Worm (Caenorhabditis elegans) whole organism, L3 larva: ENCODE measurements around the gene osm-9.
A peak's percentile ranks its signal among the peaks of the same experiment; 100 is the strongest.

Experiments
- R02D3.7 ChIP-seq: fragments of 150-350 bp; optimal IDR thresholded peaks from 2 replicates; lab custom pipeline; 2014; ENCODE audit warnings: missing biosample characterization, missing genetic modification characterization
- ZK546.5 ChIP-seq: sonication (generic microtip); optimal IDR thresholded peaks from 2 replicates; lab custom pipeline; 2017; ENCODE audit warnings: missing biosample characterization, missing genetic modification characterization
- aly-2 ChIP-seq: fragments of 150-350 bp; optimal IDR thresholded peaks from 2 replicates; lab custom pipeline; 2014; ENCODE audit warnings: missing biosample characterization, missing genetic modification characterization
- ama-1 ChIP-seq: fragments of 150-350 bp; optimal IDR thresholded peaks from 2 replicates; lab custom pipeline; 2018
- ceh-16 ChIP-seq: sonication (generic microtip); optimal IDR thresholded peaks from 2 replicates; lab custom pipeline; 2017; ENCODE audit warnings: missing biosample characterization, missing genetic modification characterization
- ceh-28 ChIP-seq: fragments of 150-350 bp; optimal IDR thresholded peaks from 2 replicates; lab custom pipeline; 2014; ENCODE audit warnings: missing biosample characterization, missing genetic modification reagents, missing genetic modification characterization
- ceh-9 ChIP-seq: sonication (generic microtip); optimal IDR thresholded peaks from 2 replicates; lab custom pipeline; 2018; ENCODE audit warnings: missing biosample characterization, missing genetic modification characterization
- daf-12 ChIP-seq: fragments of 150-350 bp; optimal IDR thresholded peaks from 2 replicates; lab custom pipeline; 2014; ENCODE audit warnings: missing biosample characterization, missing genetic modification reagents, missing genetic modification characterization
- egl-27 ChIP-seq: sonication (generic microtip); optimal IDR thresholded peaks from 4 replicates; lab custom pipeline; 2017; ENCODE audit warnings: missing biosample characterization, missing genetic modification reagents, missing genetic modification characterization
- elt-1 ChIP-seq: fragments of 150-350 bp; optimal IDR thresholded peaks from 2 replicates; lab custom pipeline; 2014; ENCODE audit warnings: missing biosample characterization, missing genetic modification characterization
- elt-2 ChIP-seq: sonication (generic microtip); optimal IDR thresholded peaks from 2 replicates; lab custom pipeline; 2016; ENCODE audit warnings: missing genetic modification reagents, mild to moderate bottlenecking, missing genetic modification characterization, missing compliant biosample characterization
- elt-3 ChIP-seq, 3 experiments: fragments of 150-350 bp in 1 of 3; sonication (generic microtip) in 2 of 3; optimal IDR thresholded peaks; 2 replicates in 2 of 3; 4 replicates in 1 of 3; lab custom pipeline; 2014 to 2017; ENCODE audit warnings: missing biosample characterization in 3 of 3, missing genetic modification characterization in 3 of 3
- eor-1 ChIP-seq, 2 experiments: fragments of 150-350 bp; optimal IDR thresholded peaks; 2 replicates each; lab custom pipeline; 2014 to 2018; ENCODE audit warnings: missing biosample characterization in 2 of 2, missing genetic modification characterization in 2 of 2
- fkh-10 ChIP-seq: sonication (generic microtip); optimal IDR thresholded peaks from 2 replicates; lab custom pipeline; 2017; ENCODE audit warnings: missing biosample characterization, missing genetic modification reagents, missing genetic modification characterization
- fkh-2 ChIP-seq: fragments of 150-350 bp; optimal IDR thresholded peaks from 2 replicates; lab custom pipeline; 2014; ENCODE audit warnings: missing biosample characterization, missing genetic modification reagents, missing genetic modification characterization
- fos-1 ChIP-seq: fragments of 150-350 bp; optimal IDR thresholded peaks from 2 replicates; lab custom pipeline; 2014; ENCODE audit warnings: missing biosample characterization, missing genetic modification characterization
- hmg-11 ChIP-seq: sonication (generic microtip); optimal IDR thresholded peaks from 2 replicates; lab custom pipeline; 2016; ENCODE audit warnings: missing genetic modification characterization, missing compliant biosample characterization
- jun-1 ChIP-seq: fragments of 150-350 bp; optimal IDR thresholded peaks from 2 replicates; lab custom pipeline; 2014; ENCODE audit warnings: missing biosample characterization, missing genetic modification reagents, missing genetic modification characterization
- lin-39 ChIP-seq: fragments of 150-350 bp; optimal IDR thresholded peaks from 2 replicates; lab custom pipeline; 2018; ENCODE audit warnings: missing biosample characterization, missing genetic modification reagents, missing genetic modification characterization
- lsy-12 ChIP-seq: sonication (generic microtip); optimal IDR thresholded peaks from 2 replicates; lab custom pipeline; 2016; ENCODE audit warnings: mild to moderate bottlenecking, missing genetic modification characterization, missing compliant biosample characterization
- mdl-1 ChIP-seq: fragments of 150-350 bp; optimal IDR thresholded peaks from 2 replicates; lab custom pipeline; 2014; ENCODE audit warnings: missing biosample characterization, missing genetic modification characterization
- mml-1 ChIP-seq: fragments of 150-350 bp; sonication (generic microtip); optimal IDR thresholded peaks from 3 replicates; lab custom pipeline; 2014; ENCODE audit warnings: missing biosample characterization, missing genetic modification characterization
- nfya-1 ChIP-seq: sonication (generic microtip); optimal IDR thresholded peaks from 2 replicates; lab custom pipeline; 2017; ENCODE audit warnings: missing genetic modification characterization, mild to moderate bottlenecking, missing compliant biosample characterization, antibody characterized with exemption, moderate library complexity; ENCODE audit not compliant: insufficient read depth
- nhr-11 ChIP-seq: fragments of 150-350 bp; optimal IDR thresholded peaks from 2 replicates; lab custom pipeline; 2014; ENCODE audit warnings: missing biosample characterization, missing genetic modification characterization
- nhr-12 ChIP-seq: fragments of 150-350 bp; optimal IDR thresholded peaks from 2 replicates; lab custom pipeline; 2014; ENCODE audit warnings: missing biosample characterization, missing genetic modification characterization
- nhr-23 ChIP-seq: fragments of 150-350 bp; optimal IDR thresholded peaks from 2 replicates; lab custom pipeline; 2014; ENCODE audit warnings: missing biosample characterization, missing genetic modification reagents, missing genetic modification characterization
- nhr-25 ChIP-seq: sonication (generic microtip); optimal IDR thresholded peaks from 2 replicates; lab custom pipeline; 2017; ENCODE audit warnings: missing biosample characterization, missing genetic modification characterization
- nhr-28 ChIP-seq: fragments of 150-350 bp; optimal IDR thresholded peaks from 2 replicates; lab custom pipeline; 2014; ENCODE audit warnings: missing biosample characterization, missing genetic modification characterization
- nhr-43 ChIP-seq: sonication (generic microtip); optimal IDR thresholded peaks from 2 replicates; lab custom pipeline; 2016; ENCODE audit warnings: mild to moderate bottlenecking, missing genetic modification characterization, missing compliant biosample characterization; ENCODE audit not compliant: poor library complexity, severe bottlenecking
- pha-4 ChIP-seq: fragments of 150-350 bp; optimal IDR thresholded peaks from 2 replicates; lab custom pipeline; 2014; ENCODE audit warnings: missing biosample characterization, missing genetic modification reagents, missing genetic modification characterization
- pqm-1 ChIP-seq: fragments of 150-350 bp; optimal IDR thresholded peaks from 2 replicates; lab custom pipeline; 2017; ENCODE audit warnings: missing biosample characterization, missing genetic modification characterization, inconsistent platforms
- skn-1 ChIP-seq: fragments of 150-350 bp; optimal IDR thresholded peaks from 2 replicates; lab custom pipeline; 2014; ENCODE audit warnings: missing biosample characterization, missing genetic modification characterization
- snpc-4 ChIP-seq: fragments of 150-350 bp; optimal IDR thresholded peaks from 2 replicates; lab custom pipeline; 2014; ENCODE audit warnings: missing biosample characterization, missing genetic modification characterization
- tbx-2 ChIP-seq: sonication (generic microtip); optimal IDR thresholded peaks from 2 replicates; lab custom pipeline; 2016; ENCODE audit warnings: mild to moderate bottlenecking, missing genetic modification characterization, missing compliant biosample characterization
- unc-62 ChIP-seq: fragments of 150-350 bp; sonication (generic microtip); optimal IDR thresholded peaks from 4 replicates; lab custom pipeline; 2014; ENCODE audit warnings: missing biosample characterization, missing genetic modification reagents, missing genetic modification characterization
- zag-1 ChIP-seq: fragments of 150-350 bp; optimal IDR thresholded peaks from 2 replicates; lab custom pipeline; 2014; ENCODE audit warnings: missing biosample characterization, missing genetic modification characterization
- ztf-11 ChIP-seq: fragments of 150-350 bp; optimal IDR thresholded peaks from 2 replicates; lab custom pipeline; 2014; ENCODE audit warnings: missing biosample characterization, missing genetic modification characterization
- ztf-4 ChIP-seq: fragments of 150-350 bp; optimal IDR thresholded peaks from 2 replicates; lab custom pipeline; 2014; ENCODE audit warnings: missing biosample characterization, missing genetic modification characterization

The osm-9 gene

ce11 chrIV:3532167-3532566 lies 25.1 kb downstream of the osm-9 start, which contains the start of gene M57.1:
Gene M57.1, plus strand, starts transcription at chrIV:3532467.
- no peak for TF ChIP-seq mml-1 (tag; lab: Kevin White, UChicago)
- no peak for TF ChIP-seq ama-1 (lab: Kevin White, UChicago)

- TF ChIP-seq ceh-28 (tag; lab: Kevin White, UChicago) (peak; percentile 93), R02D3.7 (tag; lab: Kevin White, UChicago) (no peak), ceh-9 (tag; lab: Kevin White, UChicago) (no peak), fkh-10 (GFP tag; lab: Kevin White, UChicago) (no peak), fkh-2 (tag; lab: Kevin White, UChicago) (no peak), nhr-28 (no peak)
Observed at ce11 chrIV:3531535-3531934, 25.7 kb downstream of the osm-9 start.

DNA sequence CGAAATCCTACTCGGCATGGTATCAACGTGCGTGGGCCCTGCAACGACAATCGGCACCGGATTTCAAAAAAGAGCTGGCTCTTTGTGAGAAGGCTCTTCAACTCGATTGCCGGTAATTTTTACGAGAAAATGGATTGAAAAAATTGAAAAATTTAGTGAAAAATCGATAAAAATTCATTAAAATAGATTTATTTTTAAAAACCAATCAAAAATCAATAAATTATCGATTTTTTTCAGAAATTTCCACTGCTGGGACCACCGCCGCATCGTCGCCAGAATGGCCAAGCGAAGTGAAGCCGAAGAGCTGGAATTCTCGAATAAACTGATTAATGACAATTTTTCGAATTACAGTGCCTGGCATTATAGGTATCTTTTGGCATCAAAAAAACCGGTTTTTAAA lies 29.4 kb downstream of the osm-9 start:
- TF ChIP-seq ceh-28 (tag; lab: Kevin White, UChicago) (peak; percentile 70), skn-1 (no peak), eor-1 (tag; optimal IDR thresholded peaks at IDR 0.05; lab: Kevin White, UChicago) (no peak)
- TF ChIP-seq, all 47 proteins: peak for 1

DNA sequence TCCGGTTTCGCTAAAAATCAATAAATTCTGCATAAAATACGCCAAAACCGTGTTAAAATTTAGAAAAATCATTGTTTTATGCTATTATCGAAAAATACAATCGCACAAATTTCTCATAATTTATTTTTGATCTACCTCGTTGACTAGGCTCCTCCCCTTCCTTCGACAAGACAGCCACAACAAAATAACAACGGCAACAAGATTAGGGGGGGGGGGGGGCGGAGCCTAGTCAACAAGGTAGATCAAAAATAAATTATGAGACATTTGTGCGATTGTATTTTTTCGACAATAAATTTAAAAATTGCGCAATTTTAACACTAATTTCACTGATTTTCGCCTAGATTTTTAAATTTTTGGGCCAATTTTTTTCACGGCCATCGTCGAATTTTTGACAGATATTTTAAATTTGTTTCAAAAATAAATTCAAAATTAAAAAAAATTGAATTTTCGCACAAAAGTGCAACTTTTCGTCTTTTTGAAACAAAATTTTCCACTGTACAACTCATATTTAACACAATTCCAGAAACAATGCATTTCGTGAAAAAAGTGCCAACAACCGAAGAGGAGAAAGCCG lies 30.3 kb downstream of the osm-9 start, which contains the start of gene M57.2:
Gene M57.2, plus strand, starts transcription at position 524 of the 574 bp plus-strand sequence.
- TF ChIP-seq elt-2 (tag; lab: Kevin White, UChicago): no peak
- TF ChIP-seq aly-2 (tag; lab: Kevin White, UChicago): no peak
- no peak for TF ChIP-seq ceh-16 (tag; lab: Kevin White, UChicago)
- no peak for TF ChIP-seq snpc-4 (tag; lab: Kevin White, UChicago)
- no peak for TF ChIP-seq R02D3.7 (tag; lab: Kevin White, UChicago)
- no peak for TF ChIP-seq nhr-23 (tag; lab: Kevin White, UChicago)
- no peak for TF ChIP-seq pha-4
- TF ChIP-seq skn-1: no peak
- TF ChIP-seq pqm-1 (tag; lab: Kevin White, UChicago): no peak
- no peak for TF ChIP-seq nhr-28
- no peak for TF ChIP-seq nhr-11 (tag; lab: Kevin White, UChicago)

ce11 chrIV:3526144-3526797 lies 31.0 kb downstream of the osm-9 start:
- TF ChIP-seq ceh-28 (tag; lab: Kevin White, UChicago) (peak; percentile 15), jun-1 (tag; lab: Kevin White, UChicago) (no peak)
- TF ChIP-seq, all 47 proteins: peak for 1

- TF ChIP-seq pha-4 (peak; percentile 41), fkh-2 (tag; lab: Kevin White, UChicago) (no peak), unc-62 (GFP tag; lab: Kevin White, UChicago) (no peak), zag-1 (tag; lab: Kevin White, UChicago) (no peak), hmg-11 (tag; lab: Kevin White, UChicago) (peak; percentile 10), nhr-43 (tag; lab: Kevin White, UChicago) (no peak), daf-12 (tag; lab: Kevin White, UChicago) (no peak), nhr-25 (tag; lab: Kevin White, UChicago) (peak; percentile 14), eor-1 (tag; optimal IDR thresholded peaks at IDR 0.05; lab: Kevin White, UChicago) (no peak), elt-3 (tag; optimal IDR thresholded peaks at IDR 0.05; lab: Kevin White, UChicago) (no peak), fos-1 (tag; lab: Kevin White, UChicago) (no peak), nfya-1 (tag; lab: Kevin White, UChicago) (peak; percentile 25), ztf-11 (tag; lab: Kevin White, UChicago) (no peak), ZK546.5 (no peak), aly-2 (tag; lab: Kevin White, UChicago) (no peak), skn-1 (peak; percentile 56), lin-39 (peak; percentile 48), mml-1 (tag; lab: Kevin White, UChicago) (no peak), nhr-12 (tag; lab: Kevin White, UChicago) (no peak), R02D3.7 (tag; lab: Kevin White, UChicago) (no peak), egl-27 (no peak), elt-1 (tag; lab: Kevin White, UChicago) (no peak), lsy-12 (tag; lab: Kevin White, UChicago) (peak; percentile 45), elt-2 (tag; lab: Kevin White, UChicago) (peak; percentile 28), nhr-28 (no peak), mdl-1 (no peak), fkh-10 (GFP tag; lab: Kevin White, UChicago) (no peak), tbx-2 (tag; lab: Kevin White, UChicago) (no peak), nhr-23 (tag; lab: Kevin White, UChicago) (peak; percentile 21), jun-1 (tag; lab: Kevin White, UChicago) (peak; percentile 29), ztf-4 (tag; lab: Kevin White, UChicago) (no peak)
Observed at ce11 chrIV:3524584-3525020, 32.6 kb downstream of the osm-9 start.
